Worm (Caenorhabditis elegans) whole organism, young adult: ENCODE data around the gene anmt-3.

Experiments used
- B0035.1 ChIP-seq: sonication (generic microtip); optimal IDR thresholded peaks from 2 replicates; lab custom pipeline; 2016; ENCODE audit warnings: missing genetic modification characterization, mild to moderate bottlenecking, missing compliant biosample characterization, missing genotype, missing genetic modification reagents
- B0336.3 ChIP-seq: fragments of 200-800 bp; sonication (Bioruptor generic); IDR thresholded peaks from 2 replicates; pipeline ENCODE4 v1.3.6; 2022; ENCODE audit warnings: missing genetic modification characterization, missing compliant biosample characterization
- F23B12.7 ChIP-seq: sonication (generic microtip); optimal IDR thresholded peaks from 2 replicates; lab custom pipeline; 2017; ENCODE audit warnings: missing genetic modification characterization, mild to moderate bottlenecking, missing compliant biosample characterization, antibody characterized with exemption, moderate library complexity; ENCODE audit not compliant: insufficient read depth
- K12H6.12 ChIP-seq: fragments of 200-800 bp; sonication (Bioruptor generic); optimal IDR thresholded peaks from 2 replicates; lab custom pipeline; 2018; ENCODE audit warnings: mild to moderate bottlenecking, missing genetic modification characterization, missing compliant biosample characterization
- Y53F4B.3 ChIP-seq: fragments of 200-800 bp; sonication (Bioruptor generic); IDR thresholded peaks from 2 replicates; pipeline ENCODE4 v1.3.6; 2022; ENCODE audit warnings: missing genetic modification reagents, missing genetic modification characterization, missing compliant biosample characterization
- Y56A3A.18 ChIP-seq: fragments of 200-800 bp; sonication (Bioruptor generic); IDR thresholded peaks from 2 replicates; pipeline ENCODE4 v1.3.6; 2022; ENCODE audit warnings: missing genetic modification reagents, missing genetic modification characterization, missing compliant biosample characterization
- Y67H2A.10 ChIP-seq: fragments of 200-800 bp; sonication (Bioruptor generic); conservative IDR thresholded peaks from 2 replicates; pipeline ENCODE4 v1.3.6; 2022; ENCODE audit warnings: missing genetic modification reagents, missing genetic modification characterization, missing compliant biosample characterization
- Y79H2A.3 ChIP-seq: fragments of 200-800 bp; sonication (Bioruptor generic); conservative IDR thresholded peaks from 2 replicates; pipeline ENCODE4 v1.3.6; 2022; ENCODE audit warnings: missing genetic modification reagents, missing genetic modification characterization, missing compliant biosample characterization
- ZK185.1 ChIP-seq: sonication (generic microtip); optimal IDR thresholded peaks from 2 replicates; lab custom pipeline; 2016; ENCODE audit warnings: mild to moderate bottlenecking, missing genetic modification characterization, missing compliant biosample characterization; ENCODE audit not compliant: poor library complexity, severe bottlenecking
- ama-1 ChIP-seq, 3 experiments: fragments of 150-350 bp in 1 of 3; sonication (generic microtip) in 2 of 3; optimal IDR thresholded peaks; 2 replicates each; lab custom pipeline; 2014 to 2018; ENCODE audit warnings: missing biosample characterization in 2 of 3, missing genetic modification characterization in 2 of 3, missing genetic modification reagents in 2 of 3
- athp-1 ChIP-seq: sonication (generic microtip); optimal IDR thresholded peaks from 2 replicates; lab custom pipeline; 2017; ENCODE audit warnings: mild to moderate bottlenecking, missing genetic modification characterization, missing compliant biosample characterization
- attf-5 ChIP-seq: fragments of 200-800 bp; sonication (Bioruptor generic); optimal IDR thresholded peaks from 2 replicates; lab custom pipeline; 2018; ENCODE audit warnings: mild to moderate bottlenecking, missing genetic modification characterization, missing compliant biosample characterization
- cebp-1 ChIP-seq, 2 experiments: fragments of 200-800 bp in 1 of 2; sonication (Bioruptor generic) in 1 of 2; sonication (generic microtip) in 1 of 2; IDR thresholded peaks in 1 of 2; optimal IDR thresholded peaks in 1 of 2; 2 replicates each; pipeline versions ENCODE4 v1.3.6 to Lab custom; 2017 to 2022; ENCODE audit warnings: missing compliant biosample characterization in 2 of 2, missing genetic modification characterization in 2 of 2, mild to moderate bottlenecking in 1 of 2, missing genetic modification reagents in 1 of 2, moderate library complexity in 1 of 2
- ceh-27 ChIP-seq: fragments of 200-800 bp; sonication (Bioruptor generic); optimal IDR thresholded peaks from 2 replicates; lab custom pipeline; 2018; ENCODE audit warnings: mild to moderate bottlenecking, missing genetic modification characterization, moderate library complexity, missing compliant biosample characterization
- ceh-91 ChIP-seq: fragments of 200-800 bp; sonication (Bioruptor generic); IDR thresholded peaks from 2 replicates; pipeline ENCODE4 v1.3.6; 2022; ENCODE audit warnings: missing genetic modification reagents, missing genetic modification characterization, missing compliant biosample characterization
- die-1 ChIP-seq: sonication (generic microtip); optimal IDR thresholded peaks from 2 replicates; lab custom pipeline; 2016; ENCODE audit warnings: missing genotype, mild to moderate bottlenecking, missing genetic modification characterization, missing compliant biosample characterization
- dox-1 ChIP-seq: fragments of 200-800 bp; sonication (Bioruptor generic); IDR thresholded peaks from 2 replicates; pipeline ENCODE4 v1.3.6; 2022; ENCODE audit warnings: missing genetic modification reagents, missing genetic modification characterization, missing compliant biosample characterization
- dpl-1 ChIP-seq: fragments of 150-350 bp; optimal IDR thresholded peaks from 2 replicates; lab custom pipeline; 2014; ENCODE audit warnings: missing biosample characterization, missing genetic modification reagents, missing genetic modification characterization
- ekl-4 ChIP-seq: fragments of 200-800 bp; sonication (Bioruptor generic); IDR thresholded peaks from 2 replicates; pipeline ENCODE4 v1.3.6; 2022; ENCODE audit warnings: missing genetic modification reagents, missing genetic modification characterization, missing compliant biosample characterization
- gei-17 ChIP-seq: fragments of 200-800 bp; sonication (Bioruptor generic); optimal IDR thresholded peaks from 2 replicates; lab custom pipeline; 2018; ENCODE audit warnings: mild to moderate bottlenecking, missing genetic modification characterization, missing compliant biosample characterization
- hlh-26 ChIP-seq: fragments of 200-800 bp; sonication (Bioruptor generic); conservative IDR thresholded peaks from 2 replicates; pipeline ENCODE4 v1.3.6; 2022; ENCODE audit warnings: missing genetic modification reagents, missing genetic modification characterization, missing compliant biosample characterization
- hmg-1.2 ChIP-seq: fragments of 200-800 bp; sonication (Bioruptor generic); IDR thresholded peaks from 2 replicates; pipeline ENCODE4 v1.3.6; 2022; ENCODE audit warnings: missing genetic modification reagents, missing genetic modification characterization, missing compliant biosample characterization
- hsf-1 ChIP-seq: fragments of 200-800 bp; sonication (Bioruptor generic); IDR thresholded peaks from 2 replicates; pipeline ENCODE4 v1.3.6; 2022; ENCODE audit warnings: missing genetic modification reagents, missing genetic modification characterization, missing compliant biosample characterization
- let-607 ChIP-seq, 2 experiments: fragments of 200-800 bp in 1 of 2; sonication (Bioruptor generic) in 1 of 2; sonication (generic microtip) in 1 of 2; optimal IDR thresholded peaks; 2 replicates each; lab custom pipeline; 2016 to 2018; ENCODE audit warnings: mild to moderate bottlenecking in 2 of 2, missing compliant biosample characterization in 2 of 2, missing genetic modification characterization in 2 of 2, moderate library complexity in 2 of 2, missing genotype in 1 of 2
- lin-40 ChIP-seq: sonication (generic microtip); optimal IDR thresholded peaks from 2 replicates; lab custom pipeline; 2016; ENCODE audit warnings: missing genetic modification characterization, mild to moderate bottlenecking, missing compliant biosample characterization, missing genotype, missing genetic modification reagents
- lin-54 ChIP-seq: fragments of 200-800 bp; sonication (Bioruptor generic); optimal IDR thresholded peaks from 2 replicates; lab custom pipeline; 2018; ENCODE audit warnings: mild to moderate bottlenecking, missing genetic modification characterization, missing compliant biosample characterization
- lsy-27 ChIP-seq: sonication (generic microtip); optimal IDR thresholded peaks from 2 replicates; lab custom pipeline; 2017; ENCODE audit warnings: missing genetic modification characterization, mild to moderate bottlenecking, missing compliant biosample characterization, antibody characterized with exemption, missing genotype, borderline replicate concordance; ENCODE audit not compliant: insufficient read depth
- madf-6 ChIP-seq: fragments of 200-800 bp; sonication (Bioruptor generic); IDR thresholded peaks from 2 replicates; pipeline ENCODE4 v1.3.6; 2022; ENCODE audit warnings: missing genetic modification reagents, missing genetic modification characterization, missing compliant biosample characterization
- nfyb-1 ChIP-seq: fragments of 200-800 bp; sonication (Bioruptor generic); IDR thresholded peaks from 2 replicates; pipeline ENCODE4 v1.3.6; 2022; ENCODE audit warnings: missing genetic modification reagents, missing genetic modification characterization, missing compliant biosample characterization
- nhr-80 ChIP-seq: sonication (generic microtip); optimal IDR thresholded peaks from 2 replicates; lab custom pipeline; 2016; ENCODE audit warnings: missing genetic modification characterization, missing compliant biosample characterization
- nhr-90 ChIP-seq: sonication (generic microtip); optimal IDR thresholded peaks from 2 replicates; lab custom pipeline; 2016; ENCODE audit warnings: missing genotype, mild to moderate bottlenecking, missing genetic modification characterization, missing compliant biosample characterization
- pbrm-1 ChIP-seq: fragments of 200-800 bp; sonication (Bioruptor generic); IDR thresholded peaks from 2 replicates; pipeline ENCODE4 v1.3.6; 2022; ENCODE audit warnings: missing genetic modification reagents, missing genetic modification characterization, missing compliant biosample characterization
- rcor-1 ChIP-seq: fragments of 200-800 bp; sonication (Bioruptor generic); IDR thresholded peaks from 2 replicates; pipeline ENCODE4 v1.3.6; 2022; ENCODE audit warnings: missing genetic modification reagents, missing genetic modification characterization, missing compliant biosample characterization
- unc-130 ChIP-seq: sonication (generic microtip); optimal IDR thresholded peaks from 2 replicates; lab custom pipeline; 2016; ENCODE audit warnings: missing genetic modification reagents, missing genetic modification characterization, missing compliant biosample characterization
- ztf-18 ChIP-seq: sonication (generic microtip); optimal IDR thresholded peaks from 2 replicates; lab custom pipeline; 2016; ENCODE audit warnings: missing genotype, mild to moderate bottlenecking, missing genetic modification characterization, missing compliant biosample characterization
- ztf-26 ChIP-seq: sonication (generic microtip); optimal IDR thresholded peaks from 2 replicates; lab custom pipeline; 2017; ENCODE audit warnings: missing genetic modification characterization, missing compliant biosample characterization
- ztf-28 ChIP-seq: fragments of 200-800 bp; sonication (Bioruptor generic); IDR thresholded peaks from 2 replicates; pipeline ENCODE4 v1.3.6; 2022; ENCODE audit warnings: missing genetic modification reagents, missing genetic modification characterization, missing compliant biosample characterization
- ztf-3 ChIP-seq: fragments of 200-800 bp; sonication (Bioruptor generic); optimal IDR thresholded peaks from 2 replicates; lab custom pipeline; 2018; ENCODE audit warnings: mild to moderate bottlenecking, missing genetic modification characterization, missing compliant biosample characterization

Gene anmt-3

DNA sequence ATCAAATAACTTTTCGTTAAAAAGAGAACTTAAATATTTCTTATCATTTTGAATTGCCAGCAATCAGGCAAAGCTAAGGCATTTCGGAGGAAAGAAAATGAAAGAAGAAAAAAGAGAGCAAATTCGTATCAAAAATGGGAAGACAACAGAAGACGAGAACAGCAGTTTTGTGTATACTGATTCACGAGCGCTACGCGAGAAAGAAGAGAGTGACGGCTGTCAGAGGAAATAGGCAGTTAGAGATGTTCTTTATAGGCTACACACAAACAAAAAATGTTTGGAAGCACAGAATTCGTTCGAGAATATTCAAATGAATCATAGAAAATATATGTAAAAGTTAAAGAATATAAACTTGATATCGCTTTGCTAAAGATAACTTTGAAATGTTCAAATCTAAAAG is 26.7 kb upstream of the anmt-3 start:
- TF ChIP-seq ztf-3 (GFP tag; lab: Kevin White, UChicago) (no peak), ama-1 (optimal IDR thresholded peaks at IDR 0.05; lab: Kevin White, UChicago) (peak; percentile 14), ama-1 (GFP tag; optimal IDR thresholded peaks at IDR 0.05; lab: Kevin White, UChicago) (no peak), attf-5 (GFP tag; lab: Kevin White, UChicago) (peak; percentile 10), F23B12.7 (tag; lab: Kevin White, UChicago) (no peak), hlh-26 (GFP tag; lab: Robert Waterston, UW) (no peak), nhr-80 (tag; lab: Kevin White, UChicago) (peak; percentile 65), cebp-1 (GFP tag; IDR thresholded peaks at IDR 0.05; lab: Robert Waterston, UW) (no peak), cebp-1 (tag; optimal IDR thresholded peaks at IDR 0.05; lab: Kevin White, UChicago) (peak; percentile 35), B0035.1 (tag; lab: Kevin White, UChicago) (no peak), ztf-18 (tag; lab: Kevin White, UChicago) (no peak), lsy-27 (no peak), K12H6.12 (tag; lab: Kevin White, UChicago) (no peak), ZK185.1 (tag; lab: Kevin White, UChicago) (no peak), hmg-1.2 (peak; percentile 48; the same call in 1 of the 2 replicates), let-607 (tag; optimal IDR thresholded peaks at IDR 0.05; lab: Kevin White, UChicago) (no peak)

DNA sequence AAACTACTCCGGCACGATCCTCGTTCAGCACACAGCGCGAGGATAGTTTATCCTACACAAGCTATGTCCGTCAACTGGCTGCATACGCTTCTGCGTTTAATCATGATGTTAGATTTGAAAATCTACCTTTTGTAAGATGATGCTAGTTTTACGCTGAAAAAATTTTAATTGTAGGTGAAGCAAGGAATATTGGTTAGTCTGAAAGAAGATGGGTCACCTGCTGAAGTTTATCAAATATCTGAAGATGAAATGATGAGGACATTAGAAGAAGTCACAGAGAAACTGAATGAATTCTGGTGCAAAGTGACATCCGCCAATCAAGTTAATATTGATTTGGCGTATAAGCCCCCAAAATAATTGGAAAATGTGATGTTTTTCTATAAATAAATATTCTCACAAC is 25.4 kb upstream of the anmt-3 start:
- TF ChIP-seq rcor-1 (GFP tag; lab: Robert Waterston, UW) (0 out of 2 replicates have a peak, but pooled peaks have one; percentile 11), lin-54 (no peak), Y79H2A.3 (0 out of 2 replicates have a peak, but pooled peaks have one; percentile 25), hsf-1 (GFP tag; lab: Robert Waterston, UW) (peak; percentile 41; the same call in 1 of the 2 replicates), nfyb-1 (GFP tag; lab: Robert Waterston, UW) (peak; percentile 46; the same call in 1 of the 2 replicates), Y56A3A.18 (peak; percentile 41; the same call in 1 of the 2 replicates), ekl-4 (GFP tag; lab: Robert Waterston, UW) (0 out of 2 replicates have a peak, but pooled peaks have one; percentile 8), cebp-1 (GFP tag; IDR thresholded peaks at IDR 0.05; lab: Robert Waterston, UW) (no peak), cebp-1 (tag; optimal IDR thresholded peaks at IDR 0.05; lab: Kevin White, UChicago) (peak; percentile 7), B0336.3 (GFP tag; lab: Robert Waterston, UW) (0 out of 2 replicates have a peak, but pooled peaks have one; percentile 19), pbrm-1 (GFP tag; lab: Robert Waterston, UW) (no peak; the same call in 1 of the 2 replicates)

DNA sequence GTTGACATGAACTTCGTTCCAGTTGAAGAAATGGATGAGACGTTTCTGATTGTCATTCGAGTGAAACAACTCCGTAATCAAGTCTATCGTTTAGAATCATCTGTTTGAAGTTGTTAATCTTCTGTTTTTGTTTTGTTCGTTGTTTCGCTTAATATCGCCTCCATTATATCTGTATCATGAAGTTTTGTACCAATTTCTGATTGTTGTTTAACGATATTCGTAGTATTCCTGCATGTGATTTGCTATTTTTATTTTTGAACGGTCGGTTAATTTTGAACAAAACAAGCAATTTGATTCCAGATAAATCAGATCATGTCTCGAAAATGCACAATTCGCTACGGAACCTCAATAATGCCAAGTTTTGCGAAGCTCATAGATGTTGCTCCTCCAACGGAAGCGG is 24.4 kb upstream of the anmt-3 start, which contains the start of gene C27H6.9:
Gene C27H6.9 (plus strand): TSS at position 301 of the 400 bp plus-strand sequence.
- TF ChIP-seq hsf-1 (GFP tag; lab: Robert Waterston, UW) (peak; percentile 27; the same call in 1 of the 2 replicates), madf-6 (GFP tag; lab: Robert Waterston, UW) (peak; percentile 14; the same call in 1 of the 2 replicates), hlh-26 (GFP tag; lab: Robert Waterston, UW) (no peak), Y53F4B.3 (GFP tag; lab: Robert Waterston, UW) (no peak), gei-17 (GFP tag; lab: Kevin White, UChicago) (no peak), die-1 (tag; lab: Kevin White, UChicago) (no peak), lin-40 (no peak)

DNA sequence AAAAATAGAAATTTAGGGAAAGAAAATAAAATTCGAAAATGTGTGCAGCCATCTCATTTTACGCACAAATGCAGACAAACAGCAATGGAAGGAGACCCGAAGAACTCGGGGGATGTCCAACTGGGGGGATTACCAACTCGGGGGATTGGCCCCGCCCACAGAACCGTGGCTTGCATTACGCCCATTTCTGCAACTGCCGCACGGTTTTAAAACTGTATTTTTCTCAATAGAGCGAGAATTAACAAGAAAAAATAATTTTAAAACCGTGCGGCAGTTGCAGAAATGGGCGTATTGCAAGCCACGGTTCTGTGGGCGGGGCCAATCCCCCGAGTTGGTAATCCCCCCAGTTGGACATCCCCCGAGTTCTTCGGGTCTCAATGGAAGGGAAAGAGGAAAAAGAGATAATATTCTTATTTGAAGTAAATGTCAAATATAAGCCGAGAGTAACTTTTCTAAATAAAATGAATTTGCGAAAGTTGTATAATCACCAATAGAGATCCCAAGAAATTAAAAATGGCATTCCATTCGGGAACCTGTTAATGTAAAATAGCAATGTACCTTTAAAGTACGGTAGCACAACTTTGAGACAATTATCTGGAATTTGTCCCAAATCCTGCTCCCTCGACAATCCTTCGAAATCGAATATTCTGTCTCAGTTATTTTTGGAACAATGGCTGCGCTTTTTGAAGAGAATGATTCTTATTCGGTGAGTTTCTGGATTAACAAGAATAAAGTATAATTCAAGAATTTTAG is 22.8 kb upstream of the anmt-3 start, which contains the start of the genes ruvb-1 and tofu-1:
Gene ruvb-1 (minus strand): TSS at position 72 of the 753 bp plus-strand sequence.
Gene tofu-1 (plus strand): TSS at position 417 of the 753 bp plus-strand sequence.
- TF ChIP-seq K12H6.12 (tag; lab: Kevin White, UChicago), result peak; percentile 14
- peak; percentile 59 for TF ChIP-seq ceh-27 (GFP tag; lab: Kevin White, UChicago)
- TF ChIP-seq lin-54, result peak; percentile 23
- peak; percentile 12 for TF ChIP-seq dpl-1 (GFP tag; lab: Kevin White, UChicago)
- peak; percentile 50 for TF ChIP-seq ztf-18 (tag; lab: Kevin White, UChicago)
- TF ChIP-seq unc-130 (GFP tag; lab: Kevin White, UChicago), result peak; percentile 4
- TF ChIP-seq Y67H2A.10, result 0 out of 2 replicates have a peak, but pooled peaks have one; percentile 47
- peak; percentile 43 for TF ChIP-seq athp-1 (tag; lab: Kevin White, UChicago)
- peak; percentile 29 for TF ChIP-seq nhr-90 (tag; lab: Kevin White, UChicago)
- peak; percentile 59 for TF ChIP-seq rcor-1 (GFP tag; lab: Robert Waterston, UW)
- TF ChIP-seq ztf-28 (GFP tag; lab: Robert Waterston, UW), result 0 out of 2 replicates have a peak, but pooled peaks have one; percentile 52
- TF ChIP-seq ztf-26 (tag; lab: Kevin White, UChicago), result peak; percentile 58
- TF ChIP-seq dox-1 (GFP tag; lab: Robert Waterston, UW), result peak; percentile 54; the same call in 1 of the 2 replicates
- TF ChIP-seq ceh-91 (GFP tag; lab: Robert Waterston, UW), result 0 out of 2 replicates have a peak, but pooled peaks have one; percentile 21
- TF ChIP-seq madf-6 (GFP tag; lab: Robert Waterston, UW), result peak; percentile 53; the same call in 1 of the 2 replicates
